Fruit fly (Drosophila melanogaster) whole organism, embryonic: ENCODE data around the gene Usp30.

Experiments used
- Abd-B ChIP-seq: fragments of 200-800 bp; sonication (Bioruptor generic); optimal IDR thresholded peaks from 2 replicates; lab custom pipeline; 2018; ENCODE audit warnings: missing biosample characterization, mild to moderate bottlenecking, missing genetic modification characterization, moderate library complexity
- Ada2b ChIP-seq: fragments of 200-800 bp; sonication (Bioruptor generic); IDR thresholded peaks from 2 replicates; pipeline ENCODE4 v1.3.6; 2022; ENCODE audit warnings: missing biosample characterization, missing genetic modification characterization
- Adf1 ChIP-seq: fragments of 200-800 bp; sonication (Bioruptor generic); IDR thresholded peaks from 2 replicates; pipeline ENCODE4 v1.3.6; 2022; ENCODE audit warnings: missing biosample characterization, missing genetic modification characterization
- Blimp-1 ChIP-seq: fragments of 200-800 bp; sonication (Bioruptor generic); optimal IDR thresholded peaks from 3 replicates; lab custom pipeline; 2018; ENCODE audit warnings: missing biosample characterization, missing genetic modification characterization, mild to moderate bottlenecking, moderate library complexity, missing genetic modification reagents
- CG10147 ChIP-seq: fragments of 200-800 bp; sonication (Bioruptor generic); optimal IDR thresholded peaks from 2 replicates; lab custom pipeline; 2019; ENCODE audit warnings: missing biosample characterization, mild to moderate bottlenecking, missing genetic modification characterization, moderate library complexity
- CG1024 ChIP-seq: fragments of 200-800 bp; sonication (Bioruptor generic); IDR thresholded peaks from 2 replicates; pipeline ENCODE4 v1.3.6; 2022; ENCODE audit warnings: missing biosample characterization, missing genetic modification characterization
- CG10565 ChIP-seq: fragments of 200-800 bp; sonication (Bioruptor generic); optimal IDR thresholded peaks from 3 replicates; lab custom pipeline; 2016; ENCODE audit warnings: missing biosample characterization, mild to moderate bottlenecking, missing genetic modification characterization
- CG11560 ChIP-seq: fragments of 200-800 bp; sonication (Bioruptor generic); IDR thresholded peaks from 3 replicates; pipeline ENCODE4 v1.3.6; 2022; ENCODE audit warnings: missing biosample characterization, missing genetic modification characterization
- CG1233 ChIP-seq: fragments of 200-800 bp; sonication (Bioruptor generic); optimal IDR thresholded peaks from 4 replicates; lab custom pipeline; 2018; ENCODE audit warnings: missing biosample characterization, mild to moderate bottlenecking, missing genetic modification characterization
- CG12769 ChIP-seq: fragments of 200-800 bp; sonication (Bioruptor generic); optimal IDR thresholded peaks from 2 replicates; lab custom pipeline; 2019; ENCODE audit warnings: missing biosample characterization, mild to moderate bottlenecking, missing genetic modification characterization, moderate library complexity
- CG12942 ChIP-seq: fragments of 200-800 bp; sonication (Bioruptor generic); optimal IDR thresholded peaks from 3 replicates; lab custom pipeline; 2016; ENCODE audit warnings: missing biosample characterization, missing genetic modification characterization
- CG13287 ChIP-seq: fragments of 200-800 bp; sonication (Bioruptor generic); IDR thresholded peaks from 2 replicates; pipeline ENCODE4 v1.3.6; 2022; ENCODE audit warnings: missing biosample characterization, missing genetic modification characterization; ENCODE audit not compliant: partially characterized antibody
- CG13424 ChIP-seq: fragments of 200-800 bp; sonication (Bioruptor generic); optimal IDR thresholded peaks from 2 replicates; lab custom pipeline; 2019; ENCODE audit warnings: missing biosample characterization, mild to moderate bottlenecking, missing genetic modification characterization, moderate library complexity
- CG14014 ChIP-seq: fragments of 200-800 bp; sonication (Bioruptor generic); IDR thresholded peaks from 2 replicates; pipeline ENCODE4 v1.3.6; 2022; ENCODE audit warnings: missing biosample characterization, missing genetic modification characterization
- CG15011 ChIP-seq: fragments of 200-800 bp; sonication (Bioruptor generic); optimal IDR thresholded peaks from 3 replicates; lab custom pipeline; 2018; ENCODE audit warnings: missing biosample characterization, mild to moderate bottlenecking, missing genetic modification characterization
- CG15479 ChIP-seq: fragments of 200-800 bp; sonication (Bioruptor generic); optimal IDR thresholded peaks from 3 replicates; lab custom pipeline; 2019; ENCODE audit warnings: missing biosample characterization, mild to moderate bottlenecking, missing genetic modification characterization, moderate library complexity
- CG1603 ChIP-seq: fragments of 200-800 bp; sonication (Bioruptor generic); optimal IDR thresholded peaks from 2 replicates; lab custom pipeline; 2019; ENCODE audit warnings: missing biosample characterization, mild to moderate bottlenecking, missing genetic modification characterization, moderate library complexity
- CG6654 ChIP-seq: fragments of 200-800 bp; sonication (Bioruptor generic); optimal IDR thresholded peaks from 2 replicates; lab custom pipeline; 2017; ENCODE audit warnings: missing biosample characterization, mild to moderate bottlenecking, missing genetic modification characterization
- CG7839 ChIP-seq: fragments of 200-800 bp; sonication (Bioruptor generic); optimal IDR thresholded peaks from 3 replicates; lab custom pipeline; 2018; ENCODE audit warnings: missing biosample characterization, mild to moderate bottlenecking, missing genetic modification characterization, moderate library complexity
- CG8089 ChIP-seq: fragments of 200-800 bp; sonication (Bioruptor generic); optimal IDR thresholded peaks from 3 replicates; lab custom pipeline; 2016; ENCODE audit warnings: missing biosample characterization, missing genetic modification characterization
- Dref ChIP-seq: fragments of 200-800 bp; sonication (Bioruptor generic); IDR thresholded peaks from 2 replicates; pipeline ENCODE4 v1.3.6; 2022; ENCODE audit warnings: missing biosample characterization, missing genetic modification characterization
- E2f2 ChIP-seq: fragments of 200-800 bp; sonication (Bioruptor generic); IDR thresholded peaks from 2 replicates; pipeline ENCODE4 v1.3.6; 2022; ENCODE audit warnings: missing biosample characterization, missing genetic modification characterization
- HLH4C ChIP-seq: fragments of 200-800 bp; sonication (Bioruptor generic); IDR thresholded peaks from 3 replicates; pipeline ENCODE4 v1.3.6; 2022; ENCODE audit warnings: missing biosample characterization, missing genetic modification characterization; ENCODE audit not compliant: partially characterized antibody
- Lhr ChIP-seq: fragments of 200-800 bp; sonication (Bioruptor generic); optimal IDR thresholded peaks from 3 replicates; lab custom pipeline; 2017; ENCODE audit warnings: mild to moderate bottlenecking, missing biosample characterization, missing genetic modification reagents, missing genetic modification characterization
- Nf-YA ChIP-seq: fragments of 200-800 bp; sonication (Bioruptor generic); IDR thresholded peaks from 2 replicates; pipeline ENCODE4 v1.3.6; 2022; ENCODE audit warnings: missing biosample characterization, missing genetic modification characterization
- Nf-YC ChIP-seq: fragments of 200-800 bp; optimal IDR thresholded peaks from 3 replicates; lab custom pipeline; 2019; ENCODE audit warnings: missing biosample characterization, mild to moderate bottlenecking, missing genetic modification characterization, moderate library complexity
- Oaz ChIP-seq: fragments of 200-800 bp; sonication (Bioruptor generic); IDR thresholded peaks from 2 replicates; pipeline ENCODE4 v1.3.6; 2022; ENCODE audit warnings: missing biosample characterization, missing genetic modification characterization
- Poxn ChIP-seq: fragments of 200-800 bp; sonication (Bioruptor generic); IDR thresholded peaks from 2 replicates; pipeline ENCODE4 v1.3.6; 2022; ENCODE audit warnings: missing biosample characterization, missing genetic modification characterization
- Sin3A ChIP-seq: fragments of >200 bp; optimal IDR thresholded peaks from 2 replicates; lab custom pipeline; 2018
- Sox100B ChIP-seq: fragments of 200-800 bp; sonication (Bioruptor generic); optimal IDR thresholded peaks from 3 replicates; lab custom pipeline; 2018; ENCODE audit warnings: missing biosample characterization, mild to moderate bottlenecking, missing genetic modification characterization
- Sox102F ChIP-seq: fragments of 200-800 bp; sonication (Bioruptor generic); optimal IDR thresholded peaks from 2 replicates; lab custom pipeline; 2018; ENCODE audit warnings: missing biosample characterization, mild to moderate bottlenecking, missing genetic modification characterization, moderate library complexity
- bab2 ChIP-seq: fragments of 200-800 bp; sonication (Bioruptor generic); optimal IDR thresholded peaks from 2 replicates; lab custom pipeline; 2016; ENCODE audit warnings: missing biosample characterization, missing genetic modification characterization
- bowl ChIP-seq: fragments of 200-800 bp; sonication (Bioruptor generic); IDR thresholded peaks from 2 replicates; pipeline ENCODE4 v1.3.6; 2022; ENCODE audit warnings: missing biosample characterization, missing genetic modification characterization
- corto ChIP-seq: fragments of 200-800 bp; sonication (Bioruptor generic); optimal IDR thresholded peaks from 2 replicates; lab custom pipeline; 2016; ENCODE audit warnings: missing biosample characterization, mild to moderate bottlenecking, missing genetic modification characterization, moderate library complexity
- dimm ChIP-seq: fragments of 200-800 bp; sonication (Bioruptor generic); IDR thresholded peaks from 2 replicates; pipeline ENCODE4 v1.3.6; 2022; ENCODE audit warnings: missing biosample characterization, missing genetic modification characterization
- dmrt99B ChIP-seq: fragments of 200-800 bp; sonication (Bioruptor generic); optimal IDR thresholded peaks from 2 replicates; lab custom pipeline; 2018; ENCODE audit warnings: missing biosample characterization, mild to moderate bottlenecking, missing genetic modification characterization, moderate library complexity
- fru ChIP-seq: fragments of >200 bp; optimal IDR thresholded peaks from 2 replicates; lab custom pipeline; 2017
- grn ChIP-seq: fragments of 200-800 bp; sonication (Bioruptor generic); optimal IDR thresholded peaks from 3 replicates; lab custom pipeline; 2017; ENCODE audit warnings: missing biosample characterization, missing genetic modification characterization
- jing ChIP-seq: fragments of 200-800 bp; sonication (Bioruptor generic); optimal IDR thresholded peaks from 2 replicates; lab custom pipeline; 2018; ENCODE audit warnings: missing biosample characterization, mild to moderate bottlenecking, missing genetic modification characterization
- lola ChIP-seq, 3 experiments: fragments of >200 bp in 2 of 3; fragments of 200-800 bp in 1 of 3; sonication (Bioruptor generic) in 1 of 3; optimal IDR thresholded peaks; 2 replicates each; lab custom pipeline; 2017 to 2019; ENCODE audit warnings: missing biosample characterization in 3 of 3, missing genetic modification characterization in 3 of 3, mild to moderate bottlenecking in 1 of 3, moderate library complexity in 1 of 3
- pan ChIP-seq, 4 experiments: fragments of >200 bp in 3 of 4; fragments of 200-800 bp in 1 of 4; sonication (Bioruptor generic) in 1 of 4; optimal IDR thresholded peaks in 3 of 4; IDR thresholded peaks in 1 of 4; 2 replicates each; pipeline versions ENCODE4 v1.3.6 to Lab custom; 2017 to 2022; ENCODE audit warnings: missing biosample characterization in 2 of 4, missing genetic modification characterization in 2 of 4, mixed read lengths in 1 of 4
- pho ChIP-seq: fragments of 200-800 bp; sonication (Bioruptor generic); optimal IDR thresholded peaks from 2 replicates; lab custom pipeline; 2016; ENCODE audit warnings: missing biosample characterization, missing genetic modification characterization
- row ChIP-seq: fragments of 200-800 bp; sonication (Bioruptor generic); IDR thresholded peaks from 3 replicates; pipeline ENCODE4 v1.3.6; 2022; ENCODE audit warnings: missing biosample characterization, missing genetic modification characterization
- scrt ChIP-seq: fragments of 200-800 bp; sonication (Bioruptor generic); optimal IDR thresholded peaks from 2 replicates; lab custom pipeline; 2018; ENCODE audit warnings: missing biosample characterization, mild to moderate bottlenecking, missing genetic modification characterization, moderate library complexity
- sens ChIP-seq: fragments of 200-800 bp; sonication (Bioruptor generic); peaks from one replicate; lab custom pipeline; 2016; ENCODE audit warnings: missing biosample characterization, missing genetic modification characterization
- sens-2 ChIP-seq: fragments of 200-800 bp; sonication (Bioruptor generic); IDR thresholded peaks from 2 replicates; pipeline ENCODE4 v1.3.6; 2022; ENCODE audit warnings: missing biosample characterization, missing genetic modification characterization
- slou ChIP-seq: fragments of 200-800 bp; sonication (Bioruptor generic); optimal IDR thresholded peaks from 3 replicates; lab custom pipeline; 2016; ENCODE audit warnings: missing biosample characterization, missing genetic modification characterization
- sug ChIP-seq: fragments of 200-800 bp; optimal IDR thresholded peaks from 2 replicates; lab custom pipeline; 2019; ENCODE audit warnings: missing biosample characterization, mild to moderate bottlenecking, missing genetic modification characterization, moderate library complexity
- tin ChIP-seq: fragments of 200-800 bp; sonication (Bioruptor generic); optimal IDR thresholded peaks from 3 replicates; lab custom pipeline; 2016; ENCODE audit warnings: missing biosample characterization, missing genetic modification characterization
- toy ChIP-seq: fragments of 200-800 bp; sonication (Bioruptor generic); IDR thresholded peaks from 2 replicates; pipeline ENCODE4 v1.3.6; 2022; ENCODE audit warnings: missing biosample characterization, missing genetic modification characterization
- wor ChIP-seq: fragments of 200-800 bp; sonication (Bioruptor generic); IDR thresholded peaks from 2 replicates; pipeline ENCODE4 v1.3.6; 2022; ENCODE audit warnings: missing biosample characterization, missing genetic modification characterization

Usp30 gene

dm6 chrX:5901628-5902213 lies 22.1 kb upstream of the Usp30 start (continued):
- TF ChIP-seq Nf-YA (GFP tag; lab: Robert Waterston, UW) (no peak), dmrt99B (tag; lab: Kevin White, UChicago) (peak; percentile 31), corto (GFP tag; lab: Kevin White, UChicago) (peak; percentile 4), Sox100B (GFP tag; lab: Kevin White, UChicago) (no peak), sug (tag; lab: Kevin White, UChicago) (no peak), slou (GFP tag; lab: Kevin White, UChicago) (no peak), tin (GFP tag; lab: Kevin White, UChicago) (no peak), lola (GFP tag; optimal IDR thresholded peaks at IDR 0.05; lab: Kevin White, UChicago) (no peak), sens-2 (no peak), pho (GFP tag; lab: Kevin White, UChicago) (no peak), CG15011 (GFP tag; lab: Kevin White, UChicago) (no peak), E2f2 (GFP tag; lab: Robert Waterston, UW) (no peak), HLH4C (GFP tag; lab: Robert Waterston, UW) (no peak), CG10565 (GFP tag; lab: Kevin White, UChicago) (no peak), Adf1 (GFP tag; lab: Robert Waterston, UW) (peak; percentile 99), scrt (GFP tag; lab: Kevin White, UChicago) (peak; percentile 62), CG13287 (GFP tag; lab: Robert Waterston, UW) (no peak; the same call in 1 of the 2 replicates), toy (GFP tag; lab: Robert Waterston, UW) (no peak), CG11560 (no peak), wor (GFP tag; lab: Robert Waterston, UW) (no peak), Blimp-1 (GFP tag; lab: Kevin White, UChicago) (no peak), bowl (GFP tag; lab: Robert Waterston, UW) (no peak), Nf-YC (tag; lab: Kevin White, UChicago) (peak; percentile 45), Poxn (GFP tag; lab: Robert Waterston, UW) (no peak), jing (no peak), CG12769 (tag; lab: Kevin White, UChicago) (peak; percentile 65), row (peak; percentile 31; the same call in 1 of the 3 replicates), CG1603 (tag; lab: Kevin White, UChicago) (peak; percentile 19), CG6654 (GFP tag; lab: Kevin White, UChicago) (no peak), sens (GFP tag; lab: Kevin White, UChicago) (peak; percentile 92), Sin3A (no peak), Sox102F (GFP tag; lab: Kevin White, UChicago) (no peak), dimm (GFP tag; lab: Robert Waterston, UW) (no peak), CG7839 (tag; lab: Kevin White, UChicago) (no peak), fru (no peak), CG15479 (GFP tag; lab: Kevin White, UChicago) (peak; percentile 48), Oaz (no peak), CG10147 (GFP tag; lab: Kevin White, UChicago) (no peak), pan (optimal IDR thresholded peaks at IDR 0.05; lab: Kevin White, UChicago) (no peak), pan (GFP tag; optimal IDR thresholded peaks at IDR 0.05 in 1 of 2, IDR thresholded peaks at IDR 0.05 in 1 of 2) (peak in 1 of 2 experiments; percentile 43), grn (no peak), CG12942 (GFP tag; lab: Kevin White, UChicago) (no peak), CG1024 (no peak), CG14014 (no peak; the same call in 1 of the 2 replicates), bab2 (GFP tag; lab: Kevin White, UChicago) (no peak), CG13424 (tag; lab: Kevin White, UChicago) (no peak), Dref (no peak), Abd-B (GFP tag; lab: Kevin White, UChicago) (no peak), Ada2b (GFP tag; lab: Robert Waterston, UW) (no peak; the same call in 1 of the 2 replicates), CG1233 (GFP tag; lab: Kevin White, UChicago) (no peak), CG8089 (GFP tag; lab: Kevin White, UChicago) (peak; percentile 43), Lhr (GFP tag; lab: Kevin White, UChicago) (no peak)
